Fruit fly (Drosophila melanogaster) whole organism, embryonic: Measurements from ENCODE around the gene sob.

Experiments used
- Abd-B ChIP-seq: fragments of 200-800 bp; sonication (Bioruptor generic); optimal IDR thresholded peaks from 2 replicates; lab custom pipeline; 2018; ENCODE audit warnings: missing biosample characterization, mild to moderate bottlenecking, missing genetic modification characterization, moderate library complexity
- Ada2b ChIP-seq: fragments of 200-800 bp; sonication (Bioruptor generic); IDR thresholded peaks from 2 replicates; pipeline ENCODE4 v1.3.6; 2022; ENCODE audit warnings: missing biosample characterization, missing genetic modification characterization
- Antp ChIP-seq: fragments of 200-800 bp; sonication (Bioruptor generic); optimal IDR thresholded peaks from 3 replicates; lab custom pipeline; 2016; ENCODE audit warnings: missing biosample characterization, missing genetic modification characterization
- Bdp1 ChIP-seq: fragments of 200-800 bp; sonication (Bioruptor generic); optimal IDR thresholded peaks from 3 replicates; lab custom pipeline; 2016; ENCODE audit warnings: missing biosample characterization, missing genetic modification characterization
- Bgb ChIP-seq: fragments of 200-800 bp; sonication (Bioruptor generic); IDR thresholded peaks from 2 replicates; pipeline ENCODE4 v1.3.6; 2022; ENCODE audit warnings: missing biosample characterization, missing genetic modification characterization; ENCODE audit not compliant: partially characterized antibody
- CG11456 ChIP-seq: fragments of 200-800 bp; sonication (Bioruptor generic); IDR thresholded peaks from 3 replicates; pipeline ENCODE4 v1.3.6; 2022; ENCODE audit warnings: missing biosample characterization, missing genetic modification characterization
- CG12155 ChIP-seq: fragments of 200-800 bp; sonication (Bioruptor generic); optimal IDR thresholded peaks from 3 replicates; lab custom pipeline; 2016; ENCODE audit warnings: missing biosample characterization, missing genetic modification characterization
- CG13424 ChIP-seq: fragments of 200-800 bp; sonication (Bioruptor generic); optimal IDR thresholded peaks from 2 replicates; lab custom pipeline; 2019; ENCODE audit warnings: missing biosample characterization, mild to moderate bottlenecking, missing genetic modification characterization, moderate library complexity
- CG13624 ChIP-seq: fragments of 200-800 bp; sonication (Bioruptor generic); optimal IDR thresholded peaks from 2 replicates; lab custom pipeline; 2016; ENCODE audit warnings: missing biosample characterization, missing genetic modification characterization
- CG14860 ChIP-seq: fragments of 200-800 bp; sonication (Bioruptor generic); IDR thresholded peaks from 3 replicates; pipeline ENCODE4 v1.3.6; 2022; ENCODE audit warnings: missing biosample characterization, missing genetic modification characterization; ENCODE audit not compliant: partially characterized antibody
- CG18619 ChIP-seq: fragments of 200-800 bp; sonication (Bioruptor generic); optimal IDR thresholded peaks from 3 replicates; lab custom pipeline; 2017; ENCODE audit warnings: missing biosample characterization, mild to moderate bottlenecking, missing genetic modification characterization
- CG30431 ChIP-seq: fragments of 200-800 bp; sonication (Bioruptor generic); optimal IDR thresholded peaks from 2 replicates; lab custom pipeline; 2017; ENCODE audit warnings: missing biosample characterization, missing genetic modification characterization
- CG4424 ChIP-seq: fragments of 200-800 bp; sonication (Bioruptor generic); optimal IDR thresholded peaks from 3 replicates; lab custom pipeline; 2016; ENCODE audit warnings: missing biosample characterization, missing genetic modification characterization
- CG4707 ChIP-seq: fragments of 200-800 bp; sonication (Bioruptor generic); optimal IDR thresholded peaks from 2 replicates; lab custom pipeline; 2018; ENCODE audit warnings: missing biosample characterization, mild to moderate bottlenecking, missing genetic modification characterization, moderate library complexity
- CG7271 ChIP-seq: fragments of 200-800 bp; sonication (Bioruptor generic); optimal IDR thresholded peaks from 2 replicates; lab custom pipeline; 2018; ENCODE audit warnings: missing biosample characterization, mild to moderate bottlenecking, missing genetic modification characterization, moderate library complexity
- CG8089 ChIP-seq: fragments of 200-800 bp; sonication (Bioruptor generic); optimal IDR thresholded peaks from 3 replicates; lab custom pipeline; 2016; ENCODE audit warnings: missing biosample characterization, missing genetic modification characterization
- CG9437 ChIP-seq: fragments of 200-800 bp; sonication (Bioruptor generic); optimal IDR thresholded peaks from 2 replicates; lab custom pipeline; 2018; ENCODE audit warnings: missing biosample characterization, mild to moderate bottlenecking, missing genetic modification characterization
- Chrac-16 ChIP-seq: fragments of 200-800 bp; sonication (Bioruptor generic); optimal IDR thresholded peaks from 3 replicates; lab custom pipeline; 2016; ENCODE audit warnings: missing biosample characterization, missing genetic modification characterization
- Dip3 ChIP-seq: fragments of 200-800 bp; sonication (Bioruptor generic); optimal IDR thresholded peaks from 3 replicates; lab custom pipeline; 2016; ENCODE audit warnings: missing biosample characterization, missing genetic modification characterization
- Ets97D ChIP-seq: fragments of 200-800 bp; sonication (Bioruptor generic); optimal IDR thresholded peaks from 3 replicates; lab custom pipeline; 2016; ENCODE audit warnings: missing biosample characterization, missing genetic modification characterization
- HLH54F ChIP-seq: fragments of 200-800 bp; sonication (Bioruptor generic); optimal IDR thresholded peaks from 3 replicates; lab custom pipeline; 2016; ENCODE audit warnings: missing biosample characterization, missing genetic modification characterization
- Hsf ChIP-seq: fragments of 200-800 bp; sonication (Bioruptor generic); optimal IDR thresholded peaks from 3 replicates; lab custom pipeline; 2016; ENCODE audit warnings: missing biosample characterization, missing genetic modification characterization
- Jarid2 ChIP-seq: fragments of 200-800 bp; sonication (Bioruptor generic); optimal IDR thresholded peaks from 3 replicates; lab custom pipeline; 2017; ENCODE audit warnings: mild to moderate bottlenecking, missing biosample characterization, missing genetic modification reagents, missing genetic modification characterization
- Lhr ChIP-seq: fragments of 200-800 bp; sonication (Bioruptor generic); optimal IDR thresholded peaks from 3 replicates; lab custom pipeline; 2017; ENCODE audit warnings: mild to moderate bottlenecking, missing biosample characterization, missing genetic modification reagents, missing genetic modification characterization
- Lpt ChIP-seq: fragments of >200 bp; optimal IDR thresholded peaks from 2 replicates; lab custom pipeline; 2018; ENCODE audit warnings: missing biosample characterization, missing genetic modification characterization
- Mad ChIP-seq: fragments of 200-800 bp; sonication (Bioruptor generic); optimal IDR thresholded peaks from 2 replicates; lab custom pipeline; 2016; ENCODE audit warnings: missing biosample characterization, missing genetic modification characterization
- Mes4 ChIP-seq: fragments of 200-800 bp; sonication (Bioruptor generic); optimal IDR thresholded peaks from 2 replicates; lab custom pipeline; 2016; ENCODE audit warnings: missing biosample characterization, missing genetic modification characterization
- Oaz ChIP-seq: fragments of 200-800 bp; sonication (Bioruptor generic); IDR thresholded peaks from 2 replicates; pipeline ENCODE4 v1.3.6; 2022; ENCODE audit warnings: missing biosample characterization, missing genetic modification characterization
- Scr ChIP-seq: fragments of 200-800 bp; sonication (Bioruptor generic); IDR thresholded peaks from 2 replicates; pipeline ENCODE4 v1.3.6; 2022; ENCODE audit warnings: missing biosample characterization, missing genetic modification characterization; ENCODE audit not compliant: partially characterized antibody
- Stat92E ChIP-seq, 3 experiments: fragments of >200 bp in 2 of 3; fragments of 200-800 bp in 1 of 3; sonication (Bioruptor generic) in 1 of 3; optimal IDR thresholded peaks; 2 replicates each; lab custom pipeline; 2017 to 2019; ENCODE audit warnings: missing biosample characterization in 3 of 3, missing genetic modification characterization in 3 of 3, mild to moderate bottlenecking in 1 of 3, moderate library complexity in 1 of 3
- TFAM ChIP-seq: fragments of 200-800 bp; sonication (Bioruptor generic); optimal IDR thresholded peaks from 2 replicates; lab custom pipeline; 2017; ENCODE audit warnings: missing biosample characterization, missing genetic modification characterization, inconsistent platforms
- Xbp1 ChIP-seq: fragments of 200-800 bp; sonication (Bioruptor generic); optimal IDR thresholded peaks from 3 replicates; lab custom pipeline; 2016; ENCODE audit warnings: missing biosample characterization, mild to moderate bottlenecking, missing genetic modification characterization
- Xrp1 ChIP-seq: fragments of 200-800 bp; sonication (Bioruptor generic); IDR thresholded peaks from 2 replicates; pipeline ENCODE4 v1.3.6; 2022; ENCODE audit warnings: missing biosample characterization, missing genetic modification characterization
- ap ChIP-seq: fragments of 200-800 bp; sonication (Bioruptor generic); IDR thresholded peaks from 2 replicates; pipeline ENCODE4 v1.3.6; 2022; ENCODE audit warnings: missing biosample characterization, missing genetic modification characterization
- ase ChIP-seq: fragments of 200-800 bp; sonication (Bioruptor generic); IDR thresholded peaks from 3 replicates; pipeline ENCODE4 v1.3.6; 2022; ENCODE audit warnings: missing biosample characterization, missing genetic modification characterization
- bcd ChIP-seq: fragments of 200-800 bp; sonication (Bioruptor generic); optimal IDR thresholded peaks from 2 replicates; lab custom pipeline; 2017; ENCODE audit warnings: missing biosample characterization, mild to moderate bottlenecking, missing genetic modification characterization
- cas ChIP-seq: fragments of 200-800 bp; sonication (Bioruptor generic); IDR thresholded peaks from 2 replicates; pipeline ENCODE4 v1.3.6; 2022; ENCODE audit warnings: missing biosample characterization, missing genetic modification characterization
- crol ChIP-seq: fragments of 200-800 bp; sonication (Bioruptor generic); IDR thresholded peaks from 2 replicates; pipeline ENCODE4 v1.3.6; 2022; ENCODE audit warnings: missing biosample characterization, missing genetic modification characterization
- fd3F ChIP-seq: fragments of 200-800 bp; sonication (Bioruptor generic); optimal IDR thresholded peaks from 2 replicates; lab custom pipeline; 2018; ENCODE audit warnings: missing biosample characterization, mild to moderate bottlenecking, missing genetic modification characterization, moderate library complexity
- gcm2 ChIP-seq: fragments of 200-800 bp; sonication (Bioruptor generic); optimal IDR thresholded peaks from 2 replicates; lab custom pipeline; 2016; ENCODE audit warnings: missing biosample characterization, missing genetic modification characterization
- grau ChIP-seq: fragments of 200-800 bp; optimal IDR thresholded peaks from 3 replicates; lab custom pipeline; 2019; ENCODE audit warnings: missing biosample characterization, mild to moderate bottlenecking, missing genetic modification characterization, moderate library complexity
- inv ChIP-seq: fragments of 200-800 bp; sonication (Bioruptor generic); IDR thresholded peaks from 2 replicates; pipeline ENCODE4 v1.3.6; 2022; ENCODE audit warnings: missing biosample characterization, missing genetic modification characterization; ENCODE audit not compliant: partially characterized antibody
- kah ChIP-seq: fragments of 200-800 bp; sonication (Bioruptor generic); optimal IDR thresholded peaks from 2 replicates; lab custom pipeline; 2018; ENCODE audit warnings: missing biosample characterization, mild to moderate bottlenecking, missing genetic modification characterization
- lilli ChIP-seq: fragments of 200-800 bp; sonication (Bioruptor generic); optimal IDR thresholded peaks from 3 replicates; lab custom pipeline; 2016; ENCODE audit warnings: missing biosample characterization, missing genetic modification characterization
- lmd ChIP-seq: fragments of 200-800 bp; sonication (Bioruptor generic); IDR thresholded peaks from 2 replicates; pipeline ENCODE4 v1.3.6; 2022; ENCODE audit warnings: missing biosample characterization, missing genetic modification characterization
- lola ChIP-seq, 3 experiments: fragments of >200 bp in 2 of 3; fragments of 200-800 bp in 1 of 3; sonication (Bioruptor generic) in 1 of 3; optimal IDR thresholded peaks; 2 replicates each; lab custom pipeline; 2017 to 2019; ENCODE audit warnings: missing biosample characterization in 3 of 3, missing genetic modification characterization in 3 of 3, mild to moderate bottlenecking in 1 of 3, moderate library complexity in 1 of 3
- mirr ChIP-seq: fragments of 200-800 bp; sonication (Bioruptor generic); optimal IDR thresholded peaks from 3 replicates; lab custom pipeline; 2018; ENCODE audit warnings: missing biosample characterization, mild to moderate bottlenecking, missing genetic modification characterization
- pb ChIP-seq: fragments of 200-800 bp; sonication (Bioruptor generic); optimal IDR thresholded peaks from 3 replicates; lab custom pipeline; 2016; ENCODE audit warnings: missing biosample characterization, missing genetic modification characterization
- phol ChIP-seq: fragments of 200-800 bp; sonication (Bioruptor generic); optimal IDR thresholded peaks from 3 replicates; lab custom pipeline; 2018; ENCODE audit warnings: missing biosample characterization, mild to moderate bottlenecking, missing genetic modification characterization, moderate library complexity
- schlank ChIP-seq: fragments of 200-800 bp; sonication (Bioruptor generic); optimal IDR thresholded peaks from 2 replicates; lab custom pipeline; 2018; ENCODE audit warnings: missing biosample characterization, mild to moderate bottlenecking, missing genetic modification characterization
- tap ChIP-seq: fragments of 200-800 bp; optimal IDR thresholded peaks from 3 replicates; lab custom pipeline; 2019; ENCODE audit warnings: missing biosample characterization, mild to moderate bottlenecking, missing genetic modification characterization, moderate library complexity

Gene sob

DNA sequence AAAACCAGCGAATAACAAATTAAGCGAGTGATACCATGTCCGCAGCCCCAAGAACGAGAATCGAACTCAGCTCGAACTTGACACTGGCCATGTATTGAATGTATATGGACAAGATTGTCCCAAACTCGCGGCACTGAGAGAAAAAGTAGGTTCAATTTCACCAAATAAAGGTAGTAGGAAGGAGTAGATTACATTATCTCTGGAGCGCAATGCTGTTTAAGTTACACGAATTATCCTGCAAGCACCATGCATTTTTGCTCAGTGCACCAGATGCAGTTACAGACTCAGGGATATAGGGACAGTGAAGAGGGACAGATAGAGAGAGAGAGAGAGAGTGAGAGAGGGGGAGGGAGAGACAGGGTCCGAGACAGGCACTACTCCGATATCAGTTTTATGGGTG lies 13.4 kb upstream of the sob start (continued):
- no peak for TF ChIP-seq inv (GFP tag; lab: Robert Waterston, UW)
- peak; percentile 77 for TF ChIP-seq Xrp1 (GFP tag; lab: Robert Waterston, UW)
- peak; percentile 39 for TF ChIP-seq Hsf (GFP tag; lab: Kevin White, UChicago)
- peak; percentile 29; the same call in 1 of the 2 replicates for TF ChIP-seq Ada2b
- TF ChIP-seq TFAM (GFP tag; lab: Kevin White, UChicago): no peak
- no peak for TF ChIP-seq Lpt (GFP tag; lab: Kevin White, UChicago)
- peak; percentile 46 for TF ChIP-seq Mes4 (GFP tag; lab: Kevin White, UChicago)
- peak; percentile 50 for TF ChIP-seq CG4424 (GFP tag; lab: Kevin White, UChicago)
- TF ChIP-seq ap (GFP tag; lab: Robert Waterston, UW): no peak
- TF ChIP-seq Abd-B (GFP tag; lab: Kevin White, UChicago): peak; percentile 48
- no peak for TF ChIP-seq mirr (GFP tag; lab: Kevin White, UChicago)
- TF ChIP-seq Lhr (GFP tag; lab: Kevin White, UChicago): peak; percentile 6
- no peak for TF ChIP-seq gcm2
- peak; percentile 18 for TF ChIP-seq CG13424 (tag; lab: Kevin White, UChicago)
- no peak for TF ChIP-seq schlank (tag; lab: Kevin White, UChicago)
- no peak for TF ChIP-seq fd3F
- TF ChIP-seq CG4707 (GFP tag; lab: Kevin White, UChicago): no peak
- TF ChIP-seq Mad (GFP tag; lab: Kevin White, UChicago): no peak
- TF ChIP-seq Oaz (GFP tag; lab: Robert Waterston, UW): no peak
- peak; percentile 39 for TF ChIP-seq grau (tag; lab: Kevin White, UChicago)
- peak; percentile 48; the same call in 1 of the 2 replicates for TF ChIP-seq crol (GFP tag; lab: Robert Waterston, UW)
- TF ChIP-seq phol (tag; lab: Kevin White, UChicago): peak; percentile 52
- TF ChIP-seq CG12155 (GFP tag; lab: Kevin White, UChicago): peak; percentile 35
- TF ChIP-seq lmd (GFP tag; lab: Robert Waterston, UW): peak; percentile 37
- TF ChIP-seq Antp (GFP tag; lab: Kevin White, UChicago): peak; percentile 70
- TF ChIP-seq Chrac-16 (GFP tag; lab: Kevin White, UChicago): peak; percentile 60
- no peak for TF ChIP-seq Dip3 (GFP tag; lab: Kevin White, UChicago)
- peak; percentile 11 for TF ChIP-seq bcd
- peak; percentile 35 for TF ChIP-seq pb
- TF ChIP-seq cas: no peak
- TF ChIP-seq HLH54F: no peak
- TF ChIP-seq lilli (GFP tag; lab: Kevin White, UChicago): peak; percentile 47
- no peak for TF ChIP-seq CG14860 (GFP tag; lab: Robert Waterston, UW)
- TF ChIP-seq CG7271 (tag; lab: Kevin White, UChicago): no peak
- TF ChIP-seq Bgb (GFP tag; lab: Robert Waterston, UW): no peak
- 0 out of 3 replicates have a peak, but pooled peaks have one; percentile 5 for TF ChIP-seq CG11456 (GFP tag; lab: Robert Waterston, UW)
- peak; percentile 5 for TF ChIP-seq Bdp1 (GFP tag; lab: Kevin White, UChicago)
- peak; percentile 38 for TF ChIP-seq Xbp1 (GFP tag; lab: Kevin White, UChicago)
- TF ChIP-seq Scr (GFP tag; lab: Robert Waterston, UW): no peak
- peak; percentile 22; the same call in 1 of the 3 replicates for TF ChIP-seq ase (GFP tag; lab: Robert Waterston, UW)
- TF ChIP-seq Ets97D (GFP tag; lab: Kevin White, UChicago): no peak
- no peak for TF ChIP-seq tap
- TF ChIP-seq CG13624 (GFP tag; lab: Kevin White, UChicago): no peak
- TF ChIP-seq kah: no peak
- TF ChIP-seq lola (GFP tag; optimal IDR thresholded peaks at IDR 0.05; lab: Kevin White, UChicago): peak in 1 of 3 experiments; percentile 76
- TF ChIP-seq CG30431 (GFP tag; lab: Kevin White, UChicago): peak; percentile 78
- TF ChIP-seq CG9437 (GFP tag; lab: Kevin White, UChicago): no peak
- no peak for TF ChIP-seq Stat92E (GFP tag; optimal IDR thresholded peaks at IDR 0.05; lab: Kevin White, UChicago)
- TF ChIP-seq CG18619: no peak
- TF ChIP-seq CG8089 (GFP tag; lab: Kevin White, UChicago): peak; percentile 27
- TF ChIP-seq Jarid2 (GFP tag; lab: Kevin White, UChicago): no peak
